Worm (Caenorhabditis elegans) whole organism, L3 larva: Measurements from ENCODE around the gene F43G6.4.

Experiments used
- ama-1 ChIP-seq: fragments of 150-350 bp; optimal IDR thresholded peaks from 2 replicates; lab custom pipeline; 2018
- ceh-28 ChIP-seq: fragments of 150-350 bp; optimal IDR thresholded peaks from 2 replicates; lab custom pipeline; 2014; ENCODE audit warnings: missing biosample characterization, missing genetic modification reagents, missing genetic modification characterization
- eor-1 ChIP-seq, 2 experiments: fragments of 150-350 bp; optimal IDR thresholded peaks; 2 replicates each; lab custom pipeline; 2014 to 2018; ENCODE audit warnings: missing biosample characterization in 2 of 2, missing genetic modification characterization in 2 of 2
- fkh-2 ChIP-seq: fragments of 150-350 bp; optimal IDR thresholded peaks from 2 replicates; lab custom pipeline; 2014; ENCODE audit warnings: missing biosample characterization, missing genetic modification reagents, missing genetic modification characterization
- jun-1 ChIP-seq: fragments of 150-350 bp; optimal IDR thresholded peaks from 2 replicates; lab custom pipeline; 2014; ENCODE audit warnings: missing biosample characterization, missing genetic modification reagents, missing genetic modification characterization
- mml-1 ChIP-seq: fragments of 150-350 bp; sonication (generic microtip); optimal IDR thresholded peaks from 3 replicates; lab custom pipeline; 2014; ENCODE audit warnings: missing biosample characterization, missing genetic modification characterization
- nhr-28 ChIP-seq: fragments of 150-350 bp; optimal IDR thresholded peaks from 2 replicates; lab custom pipeline; 2014; ENCODE audit warnings: missing biosample characterization, missing genetic modification characterization
- nhr-67 ChIP-seq: fragments of 150-350 bp; optimal IDR thresholded peaks from 2 replicates; lab custom pipeline; 2014; ENCODE audit warnings: missing biosample characterization, missing genetic modification characterization

- TF ChIP-seq mml-1 (no peak), nhr-67 (tag; lab: Kevin White, UChicago) (no peak), nhr-28 (tag; lab: Kevin White, UChicago) (no peak), ceh-28 (tag; lab: Kevin White, UChicago) (no peak), fkh-2 (tag; lab: Kevin White, UChicago) (no peak), ama-1 (lab: Kevin White, UChicago) (no peak), jun-1 (tag; lab: Kevin White, UChicago) (no peak), eor-1 (tag; optimal IDR thresholded peaks at IDR 0.05; lab: Kevin White, UChicago) (no peak)
These were observed 46.1 kb downstream of the F43G6.4 start for ce11 chrII:11836554-11837218.
